Worm (Caenorhabditis elegans) whole organism, midembryonic: ENCODE data around the gene ostf-4.

Source experiments
- cog-1 ChIP-seq: sonication (generic microtip); optimal IDR thresholded peaks from 2 replicates; lab custom pipeline; 2016; ENCODE audit warnings: missing genetic modification characterization, missing compliant biosample characterization
- klf-2 ChIP-seq: fragments of 200-800 bp; sonication (Bioruptor generic); conservative IDR thresholded peaks from 2 replicates; pipeline ENCODE4 v1.3.6; 2022; ENCODE audit warnings: missing genetic modification reagents, missing genetic modification characterization, missing compliant biosample characterization
- med-1 ChIP-seq: sonication (generic microtip); optimal IDR thresholded peaks from 2 replicates; lab custom pipeline; 2017; ENCODE audit warnings: missing genetic modification characterization, mild to moderate bottlenecking, missing compliant biosample characterization, antibody characterized with exemption, missing genetic modification reagents; ENCODE audit not compliant: insufficient read depth
- tab-1 ChIP-seq: fragments of 200-800 bp; sonication (Bioruptor generic); IDR thresholded peaks from 2 replicates; pipeline ENCODE4 v1.3.6; 2022; ENCODE audit warnings: missing genetic modification characterization, missing compliant biosample characterization
- ztf-23 ChIP-seq: fragments of 200-800 bp; sonication (Bioruptor generic); IDR thresholded peaks from 2 replicates; pipeline ENCODE4 v1.3.6; 2022; ENCODE audit warnings: missing genetic modification reagents, missing genetic modification characterization, missing compliant biosample characterization

DNA sequence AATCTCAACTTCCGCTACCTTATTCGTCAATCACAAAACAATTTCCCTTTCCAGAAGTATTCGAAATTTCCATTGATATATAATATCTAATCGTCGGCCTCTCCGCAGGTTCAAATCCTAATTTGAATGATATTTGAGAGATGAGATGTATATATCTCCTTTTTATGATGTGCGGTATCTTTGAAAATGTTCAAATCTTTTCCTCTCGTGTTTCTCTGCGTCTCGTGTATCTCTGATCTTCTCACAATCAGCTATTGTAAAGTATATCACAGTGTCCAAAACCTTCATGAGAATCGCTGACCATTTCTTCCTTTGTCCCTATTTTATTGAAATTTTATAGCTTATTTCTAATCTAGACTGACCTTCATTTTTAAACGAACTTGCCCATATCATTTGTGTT, 28.6 kb downstream of the ostf-4 start:
- no peak for TF ChIP-seq ztf-23 (GFP tag; lab: Robert Waterston, UW)
- TF ChIP-seq klf-2 (GFP tag; lab: Robert Waterston, UW): no peak
- no peak for TF ChIP-seq med-1 (GFP tag; lab: Kevin White, UChicago)
- no peak for TF ChIP-seq tab-1 (GFP tag; lab: Robert Waterston, UW)
- no peak for TF ChIP-seq cog-1 (tag; lab: Kevin White, UChicago)
